Fruit fly (Drosophila melanogaster): ENCODE data around the gene pkm.

Gene pkm

DNA sequence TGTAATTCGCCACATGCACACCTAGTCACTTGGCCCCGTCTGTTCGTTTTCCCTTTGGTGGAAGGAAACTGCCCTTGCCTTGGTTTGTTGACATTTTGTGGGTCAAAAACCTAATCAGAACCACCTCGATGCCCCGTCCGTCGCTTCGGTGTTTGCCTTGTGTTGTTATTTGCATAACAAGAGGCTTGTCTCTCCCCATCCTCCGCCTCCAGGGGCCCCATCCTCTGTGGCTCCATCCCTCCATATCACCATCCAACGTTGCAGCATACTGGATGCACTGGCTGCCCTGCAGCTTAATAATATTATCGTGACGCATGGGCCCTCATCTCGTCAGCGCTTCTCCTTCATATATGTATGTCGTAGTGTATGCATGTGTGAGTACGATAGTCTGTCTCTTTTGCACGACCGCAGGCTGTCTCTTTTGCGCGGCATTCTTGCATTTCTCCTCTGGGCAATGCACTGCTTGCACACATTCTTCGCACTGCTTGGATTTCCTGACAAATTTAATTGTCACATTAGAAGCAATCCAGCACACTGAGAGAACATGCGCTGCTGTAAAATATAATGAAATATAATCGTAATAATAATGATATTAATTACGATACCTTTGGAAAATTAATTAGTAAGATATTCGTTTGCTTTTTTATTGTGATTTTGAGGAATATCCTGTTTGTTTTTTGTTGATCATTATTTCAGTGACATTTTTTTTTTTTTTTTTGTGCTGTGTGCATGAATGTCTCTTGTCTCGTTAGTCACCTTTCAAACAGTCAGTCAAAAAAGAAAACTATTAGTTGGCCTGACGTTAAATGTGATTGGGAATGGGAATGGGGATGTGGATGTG, 39.6 kb downstream of the pkm start (continued):
- no peak for TF ChIP-seq CG9817 (tag; optimal IDR thresholded peaks at IDR 0.05)
- no peak for TF ChIP-seq fu2 (GFP tag; optimal IDR thresholded peaks at IDR 0.05)
- TF ChIP-seq Ravus (GFP tag; IDR thresholded peaks at IDR 0.05), result no peak
- TF ChIP-seq CG16815 (GFP tag; optimal IDR thresholded peaks at IDR 0.05), result peak; percentile 3
- TF ChIP-seq CG5953 (GFP tag; IDR thresholded peaks at IDR 0.05), result no peak
- TF ChIP-seq CG4617 (GFP tag; optimal IDR thresholded peaks at IDR 0.05; ENCODE audit: borderline replicate concordance), result no peak
- TF ChIP-seq run (tag; optimal IDR thresholded peaks at IDR 0.05), result no peak
- TF ChIP-seq dpn (GFP tag; optimal IDR thresholded peaks at IDR 0.05), result no peak
- no peak for TF ChIP-seq wor (GFP tag; IDR thresholded peaks at IDR 0.05)
- TF ChIP-seq gce (GFP tag; IDR thresholded peaks at IDR 0.05), result no peak
- peak; percentile 45 for TF ChIP-seq CG1832 (GFP tag; optimal IDR thresholded peaks at IDR 0.05)
- TF ChIP-seq Lhr (GFP tag; optimal IDR thresholded peaks at IDR 0.05), result no peak
- no peak for TF ChIP-seq H2.0 (GFP tag; IDR thresholded peaks at IDR 0.05)
- no peak for TF ChIP-seq fd64A (GFP tag; optimal IDR thresholded peaks at IDR 0.05)
- no peak for TF ChIP-seq sna (GFP tag; IDR thresholded peaks at IDR 0.05; ENCODE audit: partially characterized antibody)
- TF ChIP-seq CG3163 (GFP tag; optimal IDR thresholded peaks at IDR 0.05), result no peak
- no peak for TF ChIP-seq CG15601 (tag; optimal IDR thresholded peaks at IDR 0.05)
- no peak for TF ChIP-seq CG8944 (GFP tag; optimal IDR thresholded peaks at IDR 0.05)
- no peak for TF ChIP-seq Dll (GFP tag; IDR thresholded peaks at IDR 0.05; ENCODE audit: partially characterized antibody)
- TF ChIP-seq ase (GFP tag; IDR thresholded peaks at IDR 0.05), result no peak
- TF ChIP-seq CG33557 (GFP tag; optimal IDR thresholded peaks at IDR 0.05), result no peak
- no peak for TF ChIP-seq hb (GFP tag; IDR thresholded peaks at IDR 0.05; ENCODE audit: partially characterized antibody)
- no peak for TF ChIP-seq lmd (GFP tag; IDR thresholded peaks at IDR 0.05)
- no peak for TF ChIP-seq CG10366 (GFP tag; IDR thresholded peaks at IDR 0.05)
- no peak for TF ChIP-seq gro (GFP tag; optimal IDR thresholded peaks at IDR 0.05)
- no peak for TF ChIP-seq Opbp (GFP tag; IDR thresholded peaks at IDR 0.05; ENCODE audit: partially characterized antibody)
- no peak for TF ChIP-seq CG10565 (GFP tag; optimal IDR thresholded peaks at IDR 0.05)
- TF ChIP-seq CG8478 (optimal IDR thresholded peaks at IDR 0.05), result no peak
- no peak for TF ChIP-seq Nf-YB (GFP tag; optimal IDR thresholded peaks at IDR 0.05)
- TF ChIP-seq CG18619 (GFP tag; optimal IDR thresholded peaks at IDR 0.05), result no peak
- no peak for TF ChIP-seq Oaz (GFP tag; IDR thresholded peaks at IDR 0.05)
- TF ChIP-seq stwl (tag; optimal IDR thresholded peaks at IDR 0.05), result peak; percentile 38
- TF ChIP-seq CG16813 (GFP tag; IDR thresholded peaks at IDR 0.05; ENCODE audit: partially characterized antibody), result no peak
- TF ChIP-seq CG3407 (GFP tag; optimal IDR thresholded peaks at IDR 0.05), result no peak
- no peak for TF ChIP-seq ken (GFP tag; IDR thresholded peaks at IDR 0.05)
- TF ChIP-seq H15 (GFP tag; IDR thresholded peaks at IDR 0.05), result no peak
- TF ChIP-seq kah (GFP tag; optimal IDR thresholded peaks at IDR 0.05), result no peak
- TF ChIP-seq Blimp-1 (GFP tag; optimal IDR thresholded peaks at IDR 0.05), result peak; percentile 37
- TF ChIP-seq kni (GFP tag; optimal IDR thresholded peaks at IDR 0.05), result no peak
- TF ChIP-seq CG12155 (GFP tag; optimal IDR thresholded peaks at IDR 0.05), result no peak
- no peak for TF ChIP-seq Oli (tag; optimal IDR thresholded peaks at IDR 0.05)
- TF ChIP-seq esg (GFP tag; conservative IDR thresholded peaks at IDR 0.05), result no peak
- no peak for TF ChIP-seq CG15011 (GFP tag; optimal IDR thresholded peaks at IDR 0.05)
- TF ChIP-seq gcm2 (GFP tag; optimal IDR thresholded peaks at IDR 0.05), result no peak
- TF ChIP-seq rib (GFP tag; IDR thresholded peaks at IDR 0.05), result no peak
- TF ChIP-seq btn (GFP tag; optimal IDR thresholded peaks at IDR 0.05), result no peak
- no peak for TF ChIP-seq Tbp (GFP tag; optimal IDR thresholded peaks at IDR 0.05)
- TF ChIP-seq jumu (GFP tag; optimal IDR thresholded peaks at IDR 0.05), result no peak
- no peak for TF ChIP-seq sima (GFP tag; optimal IDR thresholded peaks at IDR 0.05)
- TF ChIP-seq sr (GFP tag; IDR thresholded peaks at IDR 0.05), result no peak
